Fruit fly (Drosophila melanogaster) whole organism, adult: ENCODE measurements around the gene Wwox.

ENCODE experiments used
- CG11617 ChIP-seq: fragments of 200-800 bp; sonication (Bioruptor generic); optimal IDR thresholded peaks from 2 replicates; lab custom pipeline; 2017; ENCODE audit warnings: mild to moderate bottlenecking, missing biosample characterization, missing genetic modification reagents, missing genetic modification characterization
- cic ChIP-seq: fragments of 200-800 bp; sonication (Bioruptor generic); optimal IDR thresholded peaks from 2 replicates; lab custom pipeline; 2017; ENCODE audit warnings: missing biosample characterization, mild to moderate bottlenecking, missing genetic modification characterization, moderate library complexity
- kay ChIP-seq: fragments of 200-800 bp; sonication (Bioruptor generic); peaks from one replicate; lab custom pipeline; 2016; ENCODE audit warnings: missing biosample characterization, missing genetic modification characterization, borderline replicate concordance

DNA sequence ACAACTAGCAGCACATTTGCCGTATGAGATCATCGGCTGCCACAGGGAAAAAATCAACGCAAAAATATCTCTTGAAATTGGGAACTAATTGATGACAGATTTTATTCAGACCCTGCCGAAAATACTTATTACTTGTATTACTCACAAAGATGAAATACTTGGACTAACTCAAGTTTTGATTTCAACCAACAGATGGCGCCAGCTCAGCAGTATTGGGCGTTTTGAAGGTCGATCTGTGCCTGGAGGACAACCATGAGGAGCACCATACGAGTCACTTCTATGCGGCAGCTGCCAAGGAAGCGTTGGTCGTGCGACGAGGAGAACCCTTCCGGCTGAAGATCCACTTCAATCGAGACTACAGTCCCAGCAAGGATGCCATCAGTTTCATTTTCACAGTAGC, 20.2 kb upstream of the Wwox start:
- TF ChIP-seq kay: no peak
- no peak for TF ChIP-seq CG11617 (GFP tag; lab: Kevin White, UChicago)
- no peak for TF ChIP-seq cic (GFP tag; lab: Kevin White, UChicago)
